Worm (Caenorhabditis elegans): ENCODE data around the gene ift-81.

DNA sequence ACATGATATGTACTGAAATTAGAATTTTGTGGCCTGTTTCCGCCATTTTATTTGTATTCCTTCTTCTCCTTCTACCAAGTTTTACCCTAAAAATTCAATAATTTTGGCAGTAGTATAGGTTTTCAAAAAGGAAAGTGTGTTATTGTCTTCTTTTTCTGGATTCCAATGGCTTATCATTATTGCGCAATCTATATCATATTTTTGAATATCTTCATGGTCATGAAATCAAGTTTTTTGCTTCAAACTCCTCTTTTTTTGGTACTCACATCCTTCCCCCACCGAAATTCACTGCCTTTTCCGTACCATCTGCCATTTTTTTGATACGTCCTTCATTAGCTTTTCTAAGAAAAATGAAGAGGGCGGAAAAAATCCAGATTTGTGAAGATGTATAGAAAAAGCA is 49.6 kb upstream of the ift-81 start:
- no peak for TF ChIP-seq dao-5 (tag; optimal IDR thresholded peaks at IDR 0.05)
- TF ChIP-seq him-1 (tag; optimal IDR thresholded peaks at IDR 0.05): no peak
- TF ChIP-seq W03F9.2 (tag; optimal IDR thresholded peaks at IDR 0.05): no peak
